Fruit fly (Drosophila melanogaster): ENCODE data around the gene CycB3.

- TF ChIP-seq CG8478 (optimal IDR thresholded peaks at IDR 0.05) (no peak), CTCF (optimal IDR thresholded peaks at IDR 0.05) (no peak)
These were observed 24.0 kb upstream of the CycB3 start, which contains the start of the genes CG31121 and CG11069 for dm6 chr3R:24894419-24895206.

Measured in S2 (cell line).